Fruit fly (Drosophila melanogaster) whole organism, wandering third instar larva: ENCODE results near the gene CG12301.

ENCODE experiments used
- CG32264 ChIP-seq: fragments of 200-800 bp; sonication (Bioruptor generic); optimal IDR thresholded peaks from 2 replicates; lab custom pipeline; 2016; ENCODE audit warnings: missing biosample characterization, missing genetic modification characterization
- CG9705 ChIP-seq: fragments of 200-800 bp; sonication (Bioruptor generic); optimal IDR thresholded peaks from 2 replicates; lab custom pipeline; 2018; ENCODE audit warnings: missing biosample characterization, mild to moderate bottlenecking, missing genetic modification characterization
- CrebA ChIP-seq: fragments of 200-800 bp; sonication (Bioruptor generic); optimal IDR thresholded peaks from 2 replicates; lab custom pipeline; 2016; ENCODE audit warnings: missing biosample characterization, mild to moderate bottlenecking, missing genetic modification characterization, borderline replicate concordance
- Dfd ChIP-seq: fragments of >200 bp; optimal IDR thresholded peaks from 2 replicates; lab custom pipeline; 2017; ENCODE audit warnings: missing biosample characterization, missing genetic modification characterization
- HLH106 ChIP-seq: fragments of 200-800 bp; optimal IDR thresholded peaks from 3 replicates; lab custom pipeline; 2019; ENCODE audit warnings: missing biosample characterization, mild to moderate bottlenecking, missing genetic modification characterization, moderate library complexity
- Hnf4 ChIP-seq: fragments of 200-800 bp; sonication (Bioruptor generic); optimal IDR thresholded peaks from 2 replicates; lab custom pipeline; 2016; ENCODE audit warnings: missing biosample characterization, mild to moderate bottlenecking, missing genetic modification characterization
- Hr83 ChIP-seq: fragments of 200-300 bp; sonication (Bioruptor generic); optimal IDR thresholded peaks from 2 replicates; lab custom pipeline; 2016; ENCODE audit warnings: missing biosample characterization, mild to moderate bottlenecking, missing genetic modification characterization, moderate library complexity; ENCODE audit not compliant: poor library complexity, severe bottlenecking
- Jra ChIP-seq: sonication (Bioruptor generic); optimal IDR thresholded peaks from 2 replicates; lab custom pipeline; 2016; ENCODE audit warnings: missing biosample characterization, missing genetic modification characterization
- Mio ChIP-seq: sonication (Bioruptor generic); optimal IDR thresholded peaks from 2 replicates; lab custom pipeline; 2016; ENCODE audit warnings: missing biosample characterization, missing genetic modification characterization
- Myc ChIP-seq: fragments of >200 bp; optimal IDR thresholded peaks from 2 replicates; lab custom pipeline; 2017
- N ChIP-seq: fragments of >200 bp; optimal IDR thresholded peaks from 2 replicates; lab custom pipeline; 2018; ENCODE audit warnings: missing biosample characterization, missing external identifiers, missing genetic modification characterization
- OdsH ChIP-seq: fragments of 200-800 bp; sonication (Bioruptor generic); optimal IDR thresholded peaks from 2 replicates; lab custom pipeline; 2016; ENCODE audit warnings: missing biosample characterization, mild to moderate bottlenecking, missing genetic modification characterization
- Rel ChIP-seq, 2 experiments: fragments of 200-800 bp; sonication (Bioruptor generic) in 1 of 2; optimal IDR thresholded peaks; 2 replicates in 1 of 2; 3 replicates in 1 of 2; lab custom pipeline; 2016 to 2019; ENCODE audit warnings: mild to moderate bottlenecking in 2 of 2, missing biosample characterization in 2 of 2, missing genetic modification characterization in 2 of 2, moderate library complexity in 1 of 2
- Sp1 ChIP-seq: fragments of 200-800 bp; sonication (Bioruptor generic); optimal IDR thresholded peaks from 3 replicates; lab custom pipeline; 2019; ENCODE audit warnings: missing biosample characterization, mild to moderate bottlenecking, missing genetic modification characterization, moderate library complexity
- Vsx2 ChIP-seq: fragments of 200-300, 225-300 bp; sonication (Bioruptor generic); optimal IDR thresholded peaks from 2 replicates; lab custom pipeline; 2018; ENCODE audit warnings: missing biosample characterization, missing genetic modification characterization; ENCODE audit not compliant: partially characterized antibody
- br ChIP-seq: fragments of 200-800 bp; sonication (Bioruptor generic); optimal IDR thresholded peaks from 2 replicates; lab custom pipeline; 2016; ENCODE audit warnings: missing biosample characterization, missing genetic modification characterization
- brk ChIP-seq: fragments of 200-800 bp; sonication (Bioruptor generic); optimal IDR thresholded peaks from 2 replicates; lab custom pipeline; 2016; ENCODE audit warnings: missing biosample characterization, mild to moderate bottlenecking, missing genetic modification characterization
- dl ChIP-seq, 2 experiments: fragments of 175-275, 200-275 bp in 1 of 2; fragments of 200-275 bp in 1 of 2; sonication (Bioruptor generic); optimal IDR thresholded peaks; lab custom pipeline; 2018; ENCODE audit warnings: mild to moderate bottlenecking in 2 of 2, missing biosample characterization in 2 of 2, missing genetic modification characterization in 2 of 2, moderate library complexity in 2 of 2; ENCODE audit not compliant: partially characterized antibody in 2 of 2, insufficient read depth in 1 of 2
- dmrt93B ChIP-seq: fragments of 200-800 bp; sonication (Bioruptor generic); optimal IDR thresholded peaks from 2 replicates; lab custom pipeline; 2018; ENCODE audit warnings: missing biosample characterization, mild to moderate bottlenecking, missing genetic modification characterization
- dsf ChIP-seq: sonication (Bioruptor generic); optimal IDR thresholded peaks from 2 replicates; lab custom pipeline; 2016; ENCODE audit warnings: missing biosample characterization, missing genetic modification characterization, borderline replicate concordance
- ey ChIP-seq: fragments of 200-800 bp; sonication (Bioruptor generic); optimal IDR thresholded peaks from 2 replicates; lab custom pipeline; 2016; ENCODE audit warnings: missing biosample characterization, missing genetic modification characterization
- foxo ChIP-seq, 2 experiments: fragments of 200-800 bp; sonication (Bioruptor generic); optimal IDR thresholded peaks; 2 replicates in 1 of 2; 3 replicates in 1 of 2; lab custom pipeline; 2016 to 2017; ENCODE audit warnings: missing biosample characterization in 2 of 2, missing genetic modification characterization in 2 of 2
- fru ChIP-seq: fragments of 200-800 bp; sonication (Bioruptor generic); optimal IDR thresholded peaks from 3 replicates; lab custom pipeline; 2016; ENCODE audit warnings: missing biosample characterization, mild to moderate bottlenecking, missing genetic modification characterization
- h ChIP-seq: fragments of 200-800 bp; sonication (Bioruptor generic); optimal IDR thresholded peaks from 3 replicates; lab custom pipeline; 2016; ENCODE audit warnings: missing biosample characterization, mild to moderate bottlenecking, missing genetic modification characterization
- jim ChIP-seq: fragments of 175-275, 200-325 bp; sonication (Bioruptor generic); optimal IDR thresholded peaks from 2 replicates; lab custom pipeline; 2016; ENCODE audit warnings: missing biosample characterization, mild to moderate bottlenecking, missing genetic modification characterization
- lola ChIP-seq: fragments of >200 bp; optimal IDR thresholded peaks from 2 replicates; lab custom pipeline; 2017; ENCODE audit warnings: missing biosample characterization, missing genetic modification characterization
- pan ChIP-seq: fragments of >200 bp; optimal IDR thresholded peaks from 2 replicates; lab custom pipeline; 2017
- psq ChIP-seq: fragments of 200-800 bp; sonication (Bioruptor generic); optimal IDR thresholded peaks from 3 replicates; lab custom pipeline; 2017; ENCODE audit warnings: missing biosample characterization, mild to moderate bottlenecking, missing genetic modification characterization, moderate library complexity
- rgr ChIP-seq: fragments of 200-800 bp; sonication (Bioruptor generic); optimal IDR thresholded peaks from 3 replicates; lab custom pipeline; 2016; ENCODE audit warnings: missing biosample characterization, mild to moderate bottlenecking, missing genetic modification characterization
- sage ChIP-seq: fragments of 200-800 bp; sonication (Bioruptor generic); optimal IDR thresholded peaks from 2 replicates; lab custom pipeline; 2016; ENCODE audit warnings: missing biosample characterization, mild to moderate bottlenecking, missing genetic modification characterization
- sv ChIP-seq: fragments of 200-800 bp; sonication (Bioruptor generic); optimal IDR thresholded peaks from 3 replicates; lab custom pipeline; 2016; ENCODE audit warnings: missing biosample characterization, missing genetic modification characterization
- tai ChIP-seq: sonication (Bioruptor generic); optimal IDR thresholded peaks from 2 replicates; lab custom pipeline; 2016; ENCODE audit warnings: missing biosample characterization, missing genetic modification characterization
- usp ChIP-seq: fragments of >200 bp; optimal IDR thresholded peaks from 2 replicates; lab custom pipeline; 2017; ENCODE audit warnings: missing biosample characterization, missing genetic modification characterization
- woc ChIP-seq: sonication (Bioruptor generic); optimal IDR thresholded peaks from 2 replicates; lab custom pipeline; 2016; ENCODE audit warnings: missing biosample characterization, mild to moderate bottlenecking, missing genetic modification characterization

The CG12301 gene

dm6 chr3L:15562727-15563057 lies 17.9 kb upstream of the CG12301 start:
- no peak for TF ChIP-seq Rel (GFP tag; optimal IDR thresholded peaks at IDR 0.05; lab: Kevin White, UChicago)
- TF ChIP-seq Rel (tag; optimal IDR thresholded peaks at IDR 0.05; lab: Kevin White, UChicago): peak; percentile 45
- TF ChIP-seq OdsH (GFP tag; lab: Kevin White, UChicago): no peak

DNA sequence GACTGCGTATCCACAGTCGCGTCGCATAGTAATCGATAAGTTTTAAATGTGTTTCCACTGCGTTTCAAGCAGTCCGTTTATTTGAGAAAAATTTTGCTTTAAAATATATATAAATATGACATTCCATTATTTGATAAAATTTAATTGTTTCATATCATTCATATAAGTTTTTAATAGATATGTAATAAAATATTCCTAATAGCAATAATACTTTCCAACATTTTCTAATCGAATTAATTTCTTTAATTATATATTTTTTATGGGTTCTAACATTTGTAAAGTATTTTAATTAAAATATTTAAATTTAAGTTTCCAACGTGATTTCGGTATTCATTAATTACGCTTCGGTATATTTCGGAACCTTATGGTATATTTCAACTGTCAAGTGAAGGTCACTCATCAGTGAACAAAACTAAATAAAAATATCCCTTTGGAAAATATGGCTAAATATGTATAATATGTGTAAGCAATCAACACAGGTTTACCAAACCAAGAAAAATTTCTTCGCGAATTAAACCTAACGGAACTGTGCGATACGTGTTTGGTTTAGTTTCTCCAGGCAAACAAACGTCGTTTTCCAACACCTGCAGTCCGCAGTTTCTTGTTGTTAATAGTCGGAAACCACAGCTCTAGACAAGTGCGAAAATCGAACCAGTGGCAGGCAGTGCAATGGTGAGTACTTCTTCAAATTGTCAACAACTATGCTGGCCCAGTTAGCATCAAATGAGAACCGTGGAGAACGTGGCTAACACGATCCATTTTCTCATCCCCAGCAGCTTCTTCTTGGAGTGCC lies 17.3 kb upstream of the CG12301 start, which contains the start of the genes CG7739 and SCCRO:
Gene CG7739, minus strand, starts transcription at position 8 of the 793 bp plus-strand sequence.
Gene SCCRO, plus strand, starts transcription at position 370 of the 793 bp plus-strand sequence.
- TF ChIP-seq lola (GFP tag; lab: Kevin White, UChicago): no peak
- peak; percentile 11 for TF ChIP-seq dsf (GFP tag; lab: Kevin White, UChicago)
- TF ChIP-seq fru: peak; percentile 3
- no peak for TF ChIP-seq ey (GFP tag; lab: Kevin White, UChicago)
- TF ChIP-seq CG9705 (GFP tag; lab: Kevin White, UChicago): peak; percentile 11
- TF ChIP-seq Hnf4: peak; percentile 69
- TF ChIP-seq rgr: peak; percentile 65
- TF ChIP-seq brk: no peak
- TF ChIP-seq Rel (GFP tag; optimal IDR thresholded peaks at IDR 0.05; lab: Kevin White, UChicago): no peak
- TF ChIP-seq Rel (tag; optimal IDR thresholded peaks at IDR 0.05; lab: Kevin White, UChicago): peak; percentile 22
- no peak for TF ChIP-seq Vsx2 (GFP tag; lab: Kevin White, UChicago)
- no peak for TF ChIP-seq usp (GFP tag; lab: Kevin White, UChicago)
- peak; percentile 45 for TF ChIP-seq jim (GFP tag; lab: Kevin White, UChicago)
- no peak for TF ChIP-seq Jra
- TF ChIP-seq foxo (GFP tag; optimal IDR thresholded peaks at IDR 0.05; lab: Kevin White, UChicago): peak in 1 of 2 experiments; percentile 62
- peak; percentile 30 for TF ChIP-seq br (GFP tag; lab: Kevin White, UChicago)
- peak; percentile 90 for TF ChIP-seq Hr83 (GFP tag; lab: Kevin White, UChicago)
- TF ChIP-seq pan (lab: Kevin White, UChicago): no peak
- TF ChIP-seq OdsH (GFP tag; lab: Kevin White, UChicago): peak; percentile 22
- TF ChIP-seq psq (GFP tag; lab: Kevin White, UChicago): peak; percentile 38
- no peak for TF ChIP-seq N (GFP tag; lab: Kevin White, UChicago)
- peak; percentile 26 for TF ChIP-seq h
- no peak for TF ChIP-seq woc (GFP tag; lab: Kevin White, UChicago)
- TF ChIP-seq Sp1 (GFP tag; lab: Kevin White, UChicago): peak; percentile 41
- peak; percentile 70 for TF ChIP-seq HLH106 (tag; lab: Kevin White, UChicago)
- TF ChIP-seq sv (GFP tag; lab: Kevin White, UChicago): no peak
- no peak for TF ChIP-seq CrebA (GFP tag; lab: Kevin White, UChicago)
- no peak for TF ChIP-seq CG32264 (GFP tag; lab: Kevin White, UChicago)
- no peak for TF ChIP-seq dl (GFP tag; optimal IDR thresholded peaks at IDR 0.05; lab: Kevin White, UChicago; ENCODE audit: insufficient read depth in 1 of 2, partially characterized antibody in 2 of 2)
- TF ChIP-seq dmrt93B (GFP tag; lab: Kevin White, UChicago): no peak
- no peak for TF ChIP-seq tai

- TF ChIP-seq sage (GFP tag; lab: Kevin White, UChicago): no peak
- TF ChIP-seq dsf (GFP tag; lab: Kevin White, UChicago): no peak
- TF ChIP-seq rgr: no peak
- TF ChIP-seq brk: no peak
- no peak for TF ChIP-seq br (GFP tag; lab: Kevin White, UChicago)
- TF ChIP-seq Mio (GFP tag; lab: Kevin White, UChicago): no peak
- TF ChIP-seq HLH106 (tag; lab: Kevin White, UChicago): no peak
- no peak for TF ChIP-seq N (GFP tag; lab: Kevin White, UChicago)
- TF ChIP-seq Myc (lab: Kevin White, UChicago): no peak
- no peak for TF ChIP-seq Jra
- TF ChIP-seq dmrt93B (GFP tag; lab: Kevin White, UChicago): no peak
- no peak for TF ChIP-seq Rel (GFP tag; optimal IDR thresholded peaks at IDR 0.05; lab: Kevin White, UChicago)
- no peak for TF ChIP-seq Rel (tag; optimal IDR thresholded peaks at IDR 0.05; lab: Kevin White, UChicago)
- TF ChIP-seq woc (GFP tag; lab: Kevin White, UChicago): no peak
- no peak for TF ChIP-seq psq (GFP tag; lab: Kevin White, UChicago)
- no peak for TF ChIP-seq Vsx2 (GFP tag; lab: Kevin White, UChicago)
- no peak for TF ChIP-seq Hr83 (GFP tag; lab: Kevin White, UChicago)
- no peak for TF ChIP-seq dl (GFP tag; optimal IDR thresholded peaks at IDR 0.05; lab: Kevin White, UChicago; ENCODE audit: insufficient read depth in 1 of 2, partially characterized antibody in 2 of 2)
- TF ChIP-seq Dfd (GFP tag; lab: Kevin White, UChicago): no peak
These were observed 16.8 kb upstream of the CG12301 start for dm6 chr3L:15563851-15564106.
